Fruit fly (Drosophila melanogaster) whole organism, wandering third instar larva: ENCODE measurements around the gene CG34290.

Source experiments
- Abd-B ChIP-seq: fragments of >200 bp; optimal IDR thresholded peaks from 2 replicates; lab custom pipeline; 2017; ENCODE audit warnings: missing biosample characterization, missing genetic modification characterization
- CG32264 ChIP-seq: fragments of 200-800 bp; sonication (Bioruptor generic); optimal IDR thresholded peaks from 2 replicates; lab custom pipeline; 2016; ENCODE audit warnings: missing biosample characterization, missing genetic modification characterization
- CG9705 ChIP-seq: fragments of 200-800 bp; sonication (Bioruptor generic); optimal IDR thresholded peaks from 2 replicates; lab custom pipeline; 2018; ENCODE audit warnings: missing biosample characterization, mild to moderate bottlenecking, missing genetic modification characterization
- CrebA ChIP-seq: fragments of 200-800 bp; sonication (Bioruptor generic); optimal IDR thresholded peaks from 2 replicates; lab custom pipeline; 2016; ENCODE audit warnings: missing biosample characterization, mild to moderate bottlenecking, missing genetic modification characterization, borderline replicate concordance
- Dfd ChIP-seq: fragments of >200 bp; optimal IDR thresholded peaks from 2 replicates; lab custom pipeline; 2017; ENCODE audit warnings: missing biosample characterization, missing genetic modification characterization
- Dif ChIP-seq: fragments of 200-275, 200-300 bp; sonication (Bioruptor generic); optimal IDR thresholded peaks from 2 replicates; lab custom pipeline; 2018; ENCODE audit warnings: missing biosample characterization, missing genetic modification characterization; ENCODE audit not compliant: partially characterized antibody
- GATAd ChIP-seq: sonication (Bioruptor generic); optimal IDR thresholded peaks from 2 replicates; lab custom pipeline; 2016; ENCODE audit warnings: missing biosample characterization, missing genetic modification characterization
- HLH106 ChIP-seq: fragments of 200-800 bp; optimal IDR thresholded peaks from 3 replicates; lab custom pipeline; 2019; ENCODE audit warnings: missing biosample characterization, mild to moderate bottlenecking, missing genetic modification characterization, moderate library complexity
- Hnf4 ChIP-seq: fragments of 200-800 bp; sonication (Bioruptor generic); optimal IDR thresholded peaks from 2 replicates; lab custom pipeline; 2016; ENCODE audit warnings: missing biosample characterization, mild to moderate bottlenecking, missing genetic modification characterization
- Hr83 ChIP-seq: fragments of 200-300 bp; sonication (Bioruptor generic); optimal IDR thresholded peaks from 2 replicates; lab custom pipeline; 2016; ENCODE audit warnings: missing biosample characterization, mild to moderate bottlenecking, missing genetic modification characterization, moderate library complexity; ENCODE audit not compliant: poor library complexity, severe bottlenecking
- Jra ChIP-seq: sonication (Bioruptor generic); optimal IDR thresholded peaks from 2 replicates; lab custom pipeline; 2016; ENCODE audit warnings: missing biosample characterization, missing genetic modification characterization
- N ChIP-seq: fragments of >200 bp; optimal IDR thresholded peaks from 2 replicates; lab custom pipeline; 2018; ENCODE audit warnings: missing biosample characterization, missing external identifiers, missing genetic modification characterization
- OdsH ChIP-seq: fragments of 200-800 bp; sonication (Bioruptor generic); optimal IDR thresholded peaks from 2 replicates; lab custom pipeline; 2016; ENCODE audit warnings: missing biosample characterization, mild to moderate bottlenecking, missing genetic modification characterization
- Rel ChIP-seq, 2 experiments: fragments of 200-800 bp; sonication (Bioruptor generic) in 1 of 2; optimal IDR thresholded peaks; 2 replicates in 1 of 2; 3 replicates in 1 of 2; lab custom pipeline; 2016 to 2019; ENCODE audit warnings: mild to moderate bottlenecking in 2 of 2, missing biosample characterization in 2 of 2, missing genetic modification characterization in 2 of 2, moderate library complexity in 1 of 2
- Sp1 ChIP-seq: fragments of 200-800 bp; sonication (Bioruptor generic); optimal IDR thresholded peaks from 3 replicates; lab custom pipeline; 2019; ENCODE audit warnings: missing biosample characterization, mild to moderate bottlenecking, missing genetic modification characterization, moderate library complexity
- br ChIP-seq: fragments of 200-800 bp; sonication (Bioruptor generic); optimal IDR thresholded peaks from 2 replicates; lab custom pipeline; 2016; ENCODE audit warnings: missing biosample characterization, missing genetic modification characterization
- brk ChIP-seq: fragments of 200-800 bp; sonication (Bioruptor generic); optimal IDR thresholded peaks from 2 replicates; lab custom pipeline; 2016; ENCODE audit warnings: missing biosample characterization, mild to moderate bottlenecking, missing genetic modification characterization
- dl ChIP-seq, 2 experiments: fragments of 175-275, 200-275 bp in 1 of 2; fragments of 200-275 bp in 1 of 2; sonication (Bioruptor generic); optimal IDR thresholded peaks; lab custom pipeline; 2018; ENCODE audit warnings: mild to moderate bottlenecking in 2 of 2, missing biosample characterization in 2 of 2, missing genetic modification characterization in 2 of 2, moderate library complexity in 2 of 2; ENCODE audit not compliant: partially characterized antibody in 2 of 2, insufficient read depth in 1 of 2
- dmrt93B ChIP-seq: fragments of 200-800 bp; sonication (Bioruptor generic); optimal IDR thresholded peaks from 2 replicates; lab custom pipeline; 2018; ENCODE audit warnings: missing biosample characterization, mild to moderate bottlenecking, missing genetic modification characterization
- dsf ChIP-seq: sonication (Bioruptor generic); optimal IDR thresholded peaks from 2 replicates; lab custom pipeline; 2016; ENCODE audit warnings: missing biosample characterization, missing genetic modification characterization, borderline replicate concordance
- ey ChIP-seq: fragments of 200-800 bp; sonication (Bioruptor generic); optimal IDR thresholded peaks from 2 replicates; lab custom pipeline; 2016; ENCODE audit warnings: missing biosample characterization, missing genetic modification characterization
- foxo ChIP-seq, 2 experiments: fragments of 200-800 bp; sonication (Bioruptor generic); optimal IDR thresholded peaks; 2 replicates in 1 of 2; 3 replicates in 1 of 2; lab custom pipeline; 2016 to 2017; ENCODE audit warnings: missing biosample characterization in 2 of 2, missing genetic modification characterization in 2 of 2
- fru ChIP-seq: fragments of 200-800 bp; sonication (Bioruptor generic); optimal IDR thresholded peaks from 3 replicates; lab custom pipeline; 2016; ENCODE audit warnings: missing biosample characterization, mild to moderate bottlenecking, missing genetic modification characterization
- h ChIP-seq: fragments of 200-800 bp; sonication (Bioruptor generic); optimal IDR thresholded peaks from 3 replicates; lab custom pipeline; 2016; ENCODE audit warnings: missing biosample characterization, mild to moderate bottlenecking, missing genetic modification characterization
- jim ChIP-seq: fragments of 175-275, 200-325 bp; sonication (Bioruptor generic); optimal IDR thresholded peaks from 2 replicates; lab custom pipeline; 2016; ENCODE audit warnings: missing biosample characterization, mild to moderate bottlenecking, missing genetic modification characterization
- lola ChIP-seq: fragments of >200 bp; optimal IDR thresholded peaks from 2 replicates; lab custom pipeline; 2017; ENCODE audit warnings: missing biosample characterization, missing genetic modification characterization
- pan ChIP-seq: fragments of >200 bp; optimal IDR thresholded peaks from 2 replicates; lab custom pipeline; 2017
- psq ChIP-seq: fragments of 200-800 bp; sonication (Bioruptor generic); optimal IDR thresholded peaks from 3 replicates; lab custom pipeline; 2017; ENCODE audit warnings: missing biosample characterization, mild to moderate bottlenecking, missing genetic modification characterization, moderate library complexity
- rgr ChIP-seq: fragments of 200-800 bp; sonication (Bioruptor generic); optimal IDR thresholded peaks from 3 replicates; lab custom pipeline; 2016; ENCODE audit warnings: missing biosample characterization, mild to moderate bottlenecking, missing genetic modification characterization
- sage ChIP-seq: fragments of 200-800 bp; sonication (Bioruptor generic); optimal IDR thresholded peaks from 2 replicates; lab custom pipeline; 2016; ENCODE audit warnings: missing biosample characterization, mild to moderate bottlenecking, missing genetic modification characterization
- sv ChIP-seq: fragments of 200-800 bp; sonication (Bioruptor generic); optimal IDR thresholded peaks from 3 replicates; lab custom pipeline; 2016; ENCODE audit warnings: missing biosample characterization, missing genetic modification characterization
- tai ChIP-seq: sonication (Bioruptor generic); optimal IDR thresholded peaks from 2 replicates; lab custom pipeline; 2016; ENCODE audit warnings: missing biosample characterization, missing genetic modification characterization
- woc ChIP-seq: sonication (Bioruptor generic); optimal IDR thresholded peaks from 2 replicates; lab custom pipeline; 2016; ENCODE audit warnings: missing biosample characterization, mild to moderate bottlenecking, missing genetic modification characterization

CG34290 gene

DNA sequence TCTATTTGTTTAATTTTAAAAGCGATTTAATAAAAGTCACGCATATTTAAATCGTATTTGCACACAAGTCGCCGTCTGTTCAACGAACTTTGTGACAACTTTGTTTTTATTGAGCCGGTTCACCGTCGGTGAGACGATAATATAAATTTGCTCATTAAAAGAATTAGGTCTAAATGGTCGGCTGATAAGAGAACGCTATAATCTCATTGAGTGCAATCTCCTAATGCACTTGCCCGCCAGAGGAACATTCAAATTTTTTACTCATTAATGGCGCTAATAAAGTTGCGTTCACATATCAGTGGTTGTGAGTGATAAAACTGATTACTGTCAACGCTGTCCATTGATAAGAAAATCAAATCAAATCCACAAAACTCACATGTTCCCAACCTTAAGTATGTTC, 10.9 kb downstream of the CG34290 start:
- TF ChIP-seq dmrt93B (GFP tag; lab: Kevin White, UChicago): no peak
- TF ChIP-seq woc (GFP tag; lab: Kevin White, UChicago): no peak
- no peak for TF ChIP-seq Abd-B (GFP tag; lab: Kevin White, UChicago)
- TF ChIP-seq Rel (GFP tag; optimal IDR thresholded peaks at IDR 0.05; lab: Kevin White, UChicago): no peak
- TF ChIP-seq Rel (tag; optimal IDR thresholded peaks at IDR 0.05; lab: Kevin White, UChicago): peak; percentile 10
- TF ChIP-seq GATAd: no peak
- no peak for TF ChIP-seq HLH106 (tag; lab: Kevin White, UChicago)
- peak; percentile 37 for TF ChIP-seq Sp1
- no peak for TF ChIP-seq CG9705 (GFP tag; lab: Kevin White, UChicago)
- peak in 1 of 2 experiments; percentile 19 for TF ChIP-seq foxo (GFP tag; optimal IDR thresholded peaks at IDR 0.05; lab: Kevin White, UChicago)
- no peak for TF ChIP-seq br (GFP tag; lab: Kevin White, UChicago)
- TF ChIP-seq CrebA: peak; percentile 81
- no peak for TF ChIP-seq Hr83 (GFP tag; lab: Kevin White, UChicago)
- peak; percentile 17 for TF ChIP-seq h
- TF ChIP-seq dl (GFP tag; optimal IDR thresholded peaks at IDR 0.05; lab: Kevin White, UChicago; ENCODE audit: insufficient read depth in 1 of 2, partially characterized antibody in 2 of 2): no peak
- TF ChIP-seq N (GFP tag; lab: Kevin White, UChicago): no peak

DNA sequence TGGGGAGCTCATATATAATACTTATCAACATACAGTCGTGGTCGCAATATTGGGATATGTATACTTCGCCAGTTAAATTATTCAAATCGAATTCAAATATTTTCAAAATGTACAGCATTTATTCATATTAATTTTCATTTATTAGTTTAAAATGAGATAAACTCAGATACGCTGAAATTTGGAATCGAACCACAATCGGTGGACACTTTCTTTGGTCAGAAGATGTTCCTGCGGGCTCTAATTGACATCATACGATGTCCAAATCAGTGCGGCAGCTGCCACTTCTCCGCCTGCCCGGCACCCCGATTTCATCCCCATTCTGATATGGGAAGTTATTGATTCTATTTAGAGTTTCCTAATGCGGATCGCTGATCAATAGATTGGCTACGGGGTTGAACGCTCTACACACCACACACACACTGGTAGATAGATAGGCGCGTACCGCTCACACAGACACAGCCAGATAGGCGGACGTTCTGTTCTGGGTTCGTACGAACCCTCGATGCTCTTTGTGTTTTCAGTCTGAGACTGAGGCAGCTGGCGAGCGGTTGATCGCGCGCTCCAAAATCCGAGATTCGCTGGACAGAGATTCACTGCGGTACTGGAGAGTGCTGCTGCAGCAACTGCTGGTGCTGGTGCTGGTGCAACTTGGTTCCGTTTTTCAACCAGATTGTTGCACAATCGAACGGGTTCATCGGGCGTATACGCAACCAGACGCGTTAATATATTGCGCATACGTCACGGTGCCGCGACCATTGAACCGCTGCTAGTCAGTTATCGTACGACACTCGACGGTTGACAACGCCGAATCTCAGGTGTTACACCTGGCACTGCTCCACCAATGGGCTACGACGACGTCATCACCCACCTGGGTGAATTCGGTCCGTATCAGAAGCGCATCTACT, 13.3 kb downstream of the CG34290 start, which contains the start of gene Orct:
Orct (plus strand) TSS at position 157 of the 905 bp plus-strand sequence.
- TF ChIP-seq foxo (GFP tag; optimal IDR thresholded peaks at IDR 0.05; lab: Kevin White, UChicago) (peak in 1 of 2 experiments; percentile 74), fru (GFP tag; lab: Kevin White, UChicago) (peak; percentile 76), Hnf4 (peak; percentile 20), br (GFP tag; lab: Kevin White, UChicago) (peak; percentile 67), OdsH (GFP tag; lab: Kevin White, UChicago) (peak; percentile 53), Rel (GFP tag; optimal IDR thresholded peaks at IDR 0.05; lab: Kevin White, UChicago) (no peak), Rel (tag; optimal IDR thresholded peaks at IDR 0.05; lab: Kevin White, UChicago) (peak; percentile 34), dmrt93B (GFP tag; lab: Kevin White, UChicago) (peak; percentile 59), GATAd (no peak), Dfd (GFP tag; lab: Kevin White, UChicago) (no peak), h (peak; percentile 64), psq (GFP tag; lab: Kevin White, UChicago) (peak; percentile 71), Sp1 (peak; percentile 74), Dif (GFP tag; lab: Kevin White, UChicago) (peak; percentile 46), sv (GFP tag; lab: Kevin White, UChicago) (peak; percentile 6), woc (GFP tag; lab: Kevin White, UChicago) (peak; percentile 26), ey (peak; percentile 58), HLH106 (tag; lab: Kevin White, UChicago) (peak; percentile 75), brk (GFP tag; lab: Kevin White, UChicago) (no peak), pan (lab: Kevin White, UChicago) (no peak), CG9705 (GFP tag; lab: Kevin White, UChicago) (peak; percentile 53), dl (GFP tag; optimal IDR thresholded peaks at IDR 0.05; lab: Kevin White, UChicago; ENCODE audit: insufficient read depth in 1 of 2, partially characterized antibody in 2 of 2) (no peak), rgr (GFP tag; lab: Kevin White, UChicago) (peak; percentile 69), Jra (peak; percentile 19)

DNA sequence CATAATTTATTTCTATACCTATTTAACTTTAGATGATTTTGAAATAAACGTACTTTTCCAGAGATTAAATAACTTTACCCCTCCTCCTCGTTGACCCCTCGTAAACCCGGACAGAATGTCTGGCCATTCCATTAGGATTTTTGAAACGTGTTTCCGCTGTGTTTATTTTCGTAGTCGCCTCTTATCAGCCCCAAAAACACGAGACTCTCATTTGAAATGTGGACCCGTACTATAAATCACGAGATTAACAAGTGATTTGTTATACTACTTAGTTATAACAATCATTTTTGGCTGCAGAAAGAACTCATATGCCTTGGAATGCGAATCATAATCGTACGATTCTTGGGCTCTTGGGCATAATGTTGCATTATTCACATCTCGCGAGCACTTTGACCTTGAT, 14.2 kb downstream of the CG34290 start:
- TF ChIP-seq sv (GFP tag; lab: Kevin White, UChicago) (no peak), Sp1 (no peak), tai (no peak), GATAd (no peak), rgr (GFP tag; lab: Kevin White, UChicago) (no peak), lola (no peak), jim (no peak), N (GFP tag; lab: Kevin White, UChicago) (no peak), CG32264 (GFP tag; lab: Kevin White, UChicago) (no peak), Jra (no peak), dl (GFP tag; optimal IDR thresholded peaks at IDR 0.05; lab: Kevin White, UChicago; ENCODE audit: insufficient read depth in 1 of 2, partially characterized antibody in 2 of 2) (no peak), brk (GFP tag; lab: Kevin White, UChicago) (no peak), dsf (GFP tag; lab: Kevin White, UChicago) (no peak), Dfd (GFP tag; lab: Kevin White, UChicago) (no peak), HLH106 (tag; lab: Kevin White, UChicago) (no peak), h (no peak), sage (GFP tag; lab: Kevin White, UChicago) (no peak), CrebA (no peak)
- TF ChIP-seq, all 38 proteins: peak for 0
